Worm (Caenorhabditis elegans) whole organism, L4/young adult: ENCODE measurements around the gene kgb-1.

ENCODE experiments used
- W03F9.2 ChIP-seq: fragments of 150-350 bp; optimal IDR thresholded peaks from 2 replicates; lab custom pipeline; 2014; ENCODE audit warnings: missing biosample characterization, missing genetic modification characterization
- dao-5 ChIP-seq: sonication (generic microtip); optimal IDR thresholded peaks from 2 replicates; lab custom pipeline; 2016; ENCODE audit warnings: missing genotype, missing genetic modification characterization, moderate library complexity, missing compliant biosample characterization
- him-1 ChIP-seq: sonication (generic microtip); optimal IDR thresholded peaks from 2 replicates; lab custom pipeline; 2016; ENCODE audit warnings: missing genotype, missing genetic modification reagents, missing genetic modification characterization, missing compliant biosample characterization

DNA sequence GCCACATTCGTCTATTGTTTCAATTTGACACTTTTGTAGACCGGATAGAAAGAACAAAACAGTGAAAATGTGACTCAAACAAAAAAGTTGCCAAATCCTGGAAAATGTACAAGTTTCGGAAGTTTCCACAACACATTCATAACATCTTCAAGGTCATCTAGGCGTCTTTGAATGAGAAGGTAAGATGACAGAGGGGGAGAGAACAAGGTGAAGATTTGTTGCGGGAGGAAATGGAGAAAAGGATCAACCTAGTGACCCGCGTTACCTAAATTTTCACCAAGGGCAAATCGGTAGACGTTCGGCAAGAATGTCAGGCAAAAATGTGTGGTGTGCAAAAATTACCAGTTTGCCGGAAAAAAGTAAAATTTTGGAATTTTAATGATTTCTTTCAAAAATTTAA is 32.0 kb downstream of the kgb-1 start:
- TF ChIP-seq W03F9.2 (tag; lab: Kevin White, UChicago): no peak
- TF ChIP-seq him-1: no peak
- TF ChIP-seq dao-5: no peak
